Worm (Caenorhabditis elegans): ENCODE measurements around the gene str-45.
A peak's percentile ranks its signal among the peaks of the same experiment; 100 is the strongest.

The str-45 gene

ce11 chrV:15136772-15137171 lies 22.0 kb upstream of the str-45 start, which contains the start of gene aipl-1 (continued):
- TF ChIP-seq ceh-90 (tag; optimal IDR thresholded peaks at IDR 0.05), result no peak
- TF ChIP-seq nhr-85 (tag), result peak; percentile 47
- TF ChIP-seq unc-130 (tag; optimal IDR thresholded peaks at IDR 0.05), result peak; percentile 76
- peak; percentile 84 for TF ChIP-seq mep-1 (tag; optimal IDR thresholded peaks at IDR 0.05)
- TF ChIP-seq nhr-84 (tag; optimal IDR thresholded peaks at IDR 0.05), result no peak
- peak; percentile 47 for TF ChIP-seq fkh-10 (GFP tag; optimal IDR thresholded peaks at IDR 0.05)
- TF ChIP-seq nhr-28 (tag; optimal IDR thresholded peaks at IDR 0.05), result no peak
- peak; percentile 88 to 95 for TF ChIP-seq lin-35 (GFP tag; optimal IDR thresholded peaks at IDR 0.05)

DNA sequence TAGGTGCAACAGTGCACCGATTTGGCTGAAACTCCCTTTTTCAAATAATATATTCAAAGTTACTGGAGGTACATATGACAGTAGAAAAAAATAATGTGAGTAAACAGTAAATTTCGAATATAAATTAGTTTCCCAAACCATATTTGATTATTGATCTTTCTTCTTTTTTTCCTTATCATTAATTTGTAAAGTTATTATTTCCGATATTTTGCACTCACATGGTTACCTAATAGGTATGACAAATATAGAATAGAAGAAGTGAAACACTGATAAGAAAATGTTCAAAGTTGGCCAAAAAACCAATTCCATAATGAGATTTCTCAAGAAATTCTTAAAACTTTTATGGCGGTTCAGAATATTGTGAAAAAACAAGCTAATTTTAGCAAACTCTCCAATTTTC lies 19.0 kb upstream of the str-45 start:
- no peak for TF ChIP-seq mdl-1 (tag; optimal IDR thresholded peaks at IDR 0.05)
- peak in 1 of 2 experiments; percentile 17 for TF ChIP-seq lin-35 (GFP tag; optimal IDR thresholded peaks at IDR 0.05)
- no peak for TF ChIP-seq hlh-4 (tag; optimal IDR thresholded peaks at IDR 0.05)
- peak; percentile 48 for TF ChIP-seq elt-2 (tag; optimal IDR thresholded peaks at IDR 0.05)

DNA sequence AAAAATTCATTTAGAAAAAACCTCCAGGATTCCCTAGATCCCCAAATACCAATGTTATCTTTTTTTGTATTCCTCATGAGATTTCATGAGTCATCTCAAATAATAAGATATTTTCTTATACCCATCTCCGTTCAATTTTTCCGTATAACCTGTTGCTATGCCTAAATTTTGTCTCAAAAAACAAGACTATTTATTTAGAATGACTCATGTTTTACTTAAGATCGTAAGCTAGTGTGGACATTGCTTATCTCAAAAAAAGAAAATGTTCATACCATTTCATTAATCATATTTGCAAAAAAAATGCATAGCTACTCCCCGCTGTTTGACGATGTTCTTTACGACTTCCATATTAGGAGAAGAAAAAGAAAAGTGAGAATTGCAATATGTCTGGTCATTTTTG lies 18.5 kb upstream of the str-45 start, which contains the start of gene K08F9.3:
K08F9.3 (plus strand) TSS at position 301 of the 400 bp plus-strand sequence.
- TF ChIP-seq F16B12.6 (tag; optimal IDR thresholded peaks at IDR 0.05), result no peak
- no peak for TF ChIP-seq snpc-4 (tag; optimal IDR thresholded peaks at IDR 0.05)
- no peak for TF ChIP-seq ceh-63 (GFP tag; optimal IDR thresholded peaks at IDR 0.05)

- no peak for TF ChIP-seq unc-62 (GFP tag; optimal IDR thresholded peaks at IDR 0.05)
- no peak for TF ChIP-seq ceh-88 (GFP tag; IDR thresholded peaks at IDR 0.05)
- TF ChIP-seq C04F5.9 (tag; optimal IDR thresholded peaks at IDR 0.05), result no peak
- TF ChIP-seq grh-1 (GFP tag; IDR thresholded peaks at IDR 0.05), result no peak
- TF ChIP-seq rnt-1 (tag; optimal IDR thresholded peaks at IDR 0.05), result no peak
- no peak for TF ChIP-seq nhr-11 (tag; optimal IDR thresholded peaks at IDR 0.05)
- TF ChIP-seq nhr-12 (tag; optimal IDR thresholded peaks at IDR 0.05), result no peak
- no peak for TF ChIP-seq hpl-2 (GFP tag; optimal IDR thresholded peaks at IDR 0.05)
Measured at ce11 chrV:15143285-15143684, 15.5 kb upstream of the str-45 start, which contains the start of gene K08F9.1. Gene K08F9.1 (minus strand): TSS chrV:15143385.

DNA sequence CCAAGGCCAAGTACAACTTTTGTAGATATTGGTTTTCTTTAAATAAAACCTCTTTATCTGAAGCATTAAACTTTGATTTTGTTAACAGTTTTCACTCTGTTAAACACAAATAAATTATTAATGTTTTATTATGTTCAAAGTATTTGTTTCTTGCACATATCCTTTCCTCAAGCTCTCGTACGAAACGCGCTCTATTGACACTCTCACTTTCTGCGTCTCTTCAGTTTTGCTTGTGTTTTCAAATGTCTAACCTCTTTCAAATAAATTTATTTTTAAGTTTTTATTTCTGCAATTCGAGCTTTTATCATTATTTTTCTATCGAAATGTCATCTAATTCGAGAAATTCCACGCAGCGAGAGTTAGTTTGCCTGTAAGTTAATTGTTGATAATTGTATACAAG lies 15.0 kb upstream of the str-45 start, which contains the start of gene K08F9.4:
K08F9.4 (plus strand) TSS at position 222 of the 400 bp plus-strand sequence.
- TF ChIP-seq fkh-8 (tag; optimal IDR thresholded peaks at IDR 0.05) (peak; percentile 13), ceh-63 (GFP tag; optimal IDR thresholded peaks at IDR 0.05) (no peak), ets-5 (GFP tag; IDR thresholded peaks at IDR 0.05) (no peak), lir-3 (tag; optimal IDR thresholded peaks at IDR 0.05; ENCODE audit: poor library complexity) (peak; percentile 46), unc-86 (tag; optimal IDR thresholded peaks at IDR 0.05) (peak; percentile 38), nhr-85 (tag) (peak; percentile 89), rnt-1 (tag; optimal IDR thresholded peaks at IDR 0.05) (peak; percentile 73), snpc-4 (tag; optimal IDR thresholded peaks at IDR 0.05) (peak; percentile 72), blmp-1 (tag; optimal IDR thresholded peaks at IDR 0.05) (peak; percentile 100), nhr-20 (tag; optimal IDR thresholded peaks at IDR 0.05) (peak; percentile 68), ztf-4 (tag; optimal IDR thresholded peaks at IDR 0.05) (no peak), pag-3 (tag; optimal IDR thresholded peaks at IDR 0.05; ENCODE audit: borderline replicate concordance, insufficient read depth) (no peak), fos-1 (tag; optimal IDR thresholded peaks at IDR 0.05) (no peak), C34B4.2 (tag; optimal IDR thresholded peaks at IDR 0.05) (no peak), irx-1 (tag; optimal IDR thresholded peaks at IDR 0.05) (peak; percentile 0), nhr-237 (tag; optimal IDR thresholded peaks at IDR 0.05) (peak; percentile 55), lin-13 (GFP tag; optimal IDR thresholded peaks at IDR 0.05) (peak; percentile 20), nhr-28 (tag; optimal IDR thresholded peaks at IDR 0.05) (no peak), lin-14 (GFP tag; optimal IDR thresholded peaks at IDR 0.05) (peak; percentile 81), mdl-1 (tag; optimal IDR thresholded peaks at IDR 0.05) (no peak), mep-1 (tag; optimal IDR thresholded peaks at IDR 0.05) (peak; percentile 83), lin-15B (tag; optimal IDR thresholded peaks at IDR 0.05) (peak; percentile 84), jun-1 (tag; optimal IDR thresholded peaks at IDR 0.05) (no peak), C16A3.4 (tag; optimal IDR thresholded peaks at IDR 0.05) (peak; percentile 84), dpl-1 (GFP tag; optimal IDR thresholded peaks at IDR 0.05) (peak; percentile 75 to 83 (median 79)), nhr-90 (tag; optimal IDR thresholded peaks at IDR 0.05; ENCODE audit: poor library complexity) (peak; percentile 75), lsy-2 (tag; optimal IDR thresholded peaks at IDR 0.05) (peak; percentile 75 to 82), lin-35 (GFP tag; optimal IDR thresholded peaks at IDR 0.05) (peak; percentile 75 to 85), nhr-47 (tag; optimal IDR thresholded peaks at IDR 0.05) (peak; percentile 68), vab-15 (tag; optimal IDR thresholded peaks at IDR 0.05) (peak; percentile 2), F16B12.6 (tag; optimal IDR thresholded peaks at IDR 0.05) (peak; percentile 38)

Data from whole organism, L1 larva.